Fruit fly (Drosophila melanogaster): ENCODE measurements around the gene CG42449.

DNA sequence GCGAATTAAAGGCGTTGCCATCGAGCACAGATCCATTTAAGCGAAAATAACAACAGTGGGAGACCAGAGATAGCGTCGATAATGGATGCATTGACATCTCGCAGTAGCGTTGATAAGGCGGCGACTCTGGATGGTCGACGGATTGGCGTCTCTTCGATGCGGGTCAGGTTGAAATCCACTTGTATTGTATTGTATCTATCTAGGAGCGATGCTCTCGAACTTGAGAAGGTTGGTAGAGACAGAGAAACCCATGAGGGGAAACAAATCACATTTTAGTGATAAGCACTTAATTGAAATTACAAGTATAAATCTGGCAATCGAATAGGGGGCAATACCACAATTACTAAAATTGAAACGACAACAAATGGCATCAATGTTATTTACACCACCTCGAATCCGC, 40.5 kb downstream of the CG42449 start:
- TF ChIP-seq Eip75B (GFP tag; optimal IDR thresholded peaks at IDR 0.05) (no peak), CG4318 (GFP tag; optimal IDR thresholded peaks at IDR 0.05) (no peak), CG8119 (GFP tag; IDR thresholded peaks at IDR 0.05) (no peak), CG1621 (tag; optimal IDR thresholded peaks at IDR 0.05) (no peak), CG6792 (GFP tag; optimal IDR thresholded peaks at IDR 0.05) (no peak)
